Worm (Caenorhabditis elegans): ENCODE results near the gene cyp-33C3.
"Not testable (repeated sequence)": the region's sequence is repeated elsewhere in the genome, so short reads cannot be mapped to it uniquely, and the experiment has no call there.

Gene cyp-33C3

DNA sequence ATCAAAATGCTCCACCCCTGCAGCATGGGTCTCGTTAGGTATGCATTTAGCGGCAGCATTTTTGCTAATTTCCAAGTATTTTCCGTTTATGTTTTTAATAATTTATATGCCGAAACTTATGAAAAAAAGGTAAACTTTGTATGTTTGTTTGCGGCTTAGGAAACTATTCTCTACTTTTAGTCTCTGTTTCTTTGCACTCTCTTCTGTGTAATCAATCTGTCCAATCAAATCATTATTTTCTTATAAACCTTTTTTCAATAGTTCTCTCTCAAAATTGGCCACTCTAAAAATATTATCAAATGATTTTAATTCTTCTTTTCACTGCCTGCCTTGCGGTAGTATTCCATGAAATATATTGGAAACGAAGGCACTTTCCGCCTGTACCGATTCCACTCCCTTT, 4.6 kb upstream of the cyp-33C3 start:
- TF ChIP-seq med-1 (GFP tag; optimal IDR thresholded peaks at IDR 0.05; ENCODE audit: insufficient read depth): no peak
- no peak for TF ChIP-seq flt-1 (GFP tag; IDR thresholded peaks at IDR 0.05)
- no peak for TF ChIP-seq tab-1 (GFP tag; IDR thresholded peaks at IDR 0.05)

DNA sequence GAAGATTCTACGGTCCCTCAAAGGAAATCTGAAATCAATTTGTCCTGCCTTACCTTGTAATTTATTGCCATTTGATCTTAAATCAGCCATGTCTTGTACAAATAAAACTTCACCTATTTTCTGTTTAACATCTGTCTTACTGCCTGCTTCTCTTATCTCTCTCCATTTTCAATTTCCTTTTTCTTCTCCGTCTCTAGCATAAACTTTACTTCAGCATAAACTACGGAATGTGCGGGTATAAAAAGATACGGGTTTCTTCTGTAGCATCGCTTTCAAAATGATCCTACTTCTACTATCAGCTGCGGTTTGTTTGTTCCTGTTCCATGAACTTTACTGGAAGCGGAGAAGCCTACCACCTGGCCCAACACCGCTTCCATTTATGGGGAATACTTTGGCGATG, 2.2 kb downstream of the cyp-33C3 start, which contains the start of gene cyp-33C5:
cyp-33C5 (plus strand) TSS at position 254 of the 400 bp plus-strand sequence.
- TF ChIP-seq T22C8.4 (GFP tag; IDR thresholded peaks at IDR 0.05): no peak
- no peak for TF ChIP-seq tab-1 (GFP tag; IDR thresholded peaks at IDR 0.05)
- TF ChIP-seq ztf-29 (GFP tag; IDR thresholded peaks at IDR 0.05): no peak
- no peak for TF ChIP-seq ref-1 (GFP tag; conservative IDR thresholded peaks at IDR 0.05)
- TF ChIP-seq cog-1 (tag; optimal IDR thresholded peaks at IDR 0.05): no peak
- TF ChIP-seq klf-2 (GFP tag; conservative IDR thresholded peaks at IDR 0.05): no peak
- TF ChIP-seq med-1 (GFP tag; optimal IDR thresholded peaks at IDR 0.05; ENCODE audit: insufficient read depth): no peak
- TF ChIP-seq flt-1 (GFP tag; IDR thresholded peaks at IDR 0.05): no peak
- no peak for TF ChIP-seq ztf-23 (GFP tag; IDR thresholded peaks at IDR 0.05)

DNA sequence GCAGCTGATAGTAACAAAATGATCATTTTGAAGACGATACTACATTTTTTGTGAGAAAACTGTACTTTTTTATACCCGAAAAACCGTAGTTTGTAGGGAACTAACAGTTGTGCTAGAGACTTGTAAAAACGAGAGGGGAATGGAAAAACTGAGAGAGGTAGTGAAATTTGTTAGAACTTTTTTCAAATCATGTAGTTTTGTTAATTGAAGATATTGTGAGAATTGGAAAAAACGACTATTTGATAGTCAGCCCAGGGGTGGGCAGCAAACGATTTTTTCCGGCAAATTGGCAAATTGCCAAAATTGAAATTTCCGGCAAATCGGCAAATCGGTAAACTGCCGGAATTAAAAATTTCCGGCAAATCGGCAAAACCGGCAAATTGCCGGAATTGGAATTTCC, 6.7 kb downstream of the cyp-33C3 start, which contains the start of gene cyp-33C6:
cyp-33C6 (minus strand) TSS at position 101 of the 400 bp plus-strand sequence.
- TF ChIP-seq cog-1 (tag; optimal IDR thresholded peaks at IDR 0.05) (no peak), tab-1 (GFP tag; IDR thresholded peaks at IDR 0.05) (no peak), ref-1 (GFP tag; conservative IDR thresholded peaks at IDR 0.05) (no peak), ztf-29 (GFP tag; IDR thresholded peaks at IDR 0.05) (no peak), klf-2 (GFP tag; conservative IDR thresholded peaks at IDR 0.05) (no peak), ztf-23 (GFP tag; IDR thresholded peaks at IDR 0.05) (no peak), flt-1 (GFP tag; IDR thresholded peaks at IDR 0.05) (no peak), T22C8.4 (GFP tag; IDR thresholded peaks at IDR 0.05) (no peak)

DNA sequence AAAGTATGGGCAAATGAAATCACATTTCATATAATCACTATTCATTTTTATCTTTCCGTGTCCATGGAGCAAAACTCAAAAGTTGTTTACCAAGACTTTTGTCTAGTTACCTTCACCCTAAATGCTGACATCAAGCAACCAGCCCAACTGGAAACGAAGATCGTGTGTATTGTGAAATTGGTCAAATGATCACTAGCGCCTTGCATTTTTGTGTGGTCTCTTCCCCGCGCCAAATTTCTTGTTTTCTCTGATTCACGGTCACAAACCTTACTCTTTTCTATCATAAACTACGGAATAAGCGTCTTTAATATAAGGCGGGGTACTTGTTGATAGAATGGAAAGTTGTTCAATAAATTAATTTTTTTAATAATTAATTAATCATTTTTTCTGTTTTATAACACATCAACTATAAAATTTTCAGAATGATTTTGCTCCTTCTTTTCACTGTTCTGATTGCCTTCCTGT, 7.6 kb downstream of the cyp-33C3 start, which contains the start of gene cyp-33C7:
cyp-33C7 (plus strand) TSS at position 415 of the 465 bp plus-strand sequence.
- TF ChIP-seq tab-1 (GFP tag; IDR thresholded peaks at IDR 0.05) (no peak), ztf-23 (GFP tag; IDR thresholded peaks at IDR 0.05) (no peak), ref-1 (GFP tag; conservative IDR thresholded peaks at IDR 0.05) (no peak), flt-1 (GFP tag; IDR thresholded peaks at IDR 0.05) (no peak), T22C8.4 (GFP tag; IDR thresholded peaks at IDR 0.05) (no peak), cog-1 (tag; optimal IDR thresholded peaks at IDR 0.05) (no peak), ztf-29 (GFP tag; IDR thresholded peaks at IDR 0.05) (no peak), med-1 (GFP tag; optimal IDR thresholded peaks at IDR 0.05; ENCODE audit: insufficient read depth) (no peak), klf-2 (GFP tag; conservative IDR thresholded peaks at IDR 0.05) (no peak)

DNA sequence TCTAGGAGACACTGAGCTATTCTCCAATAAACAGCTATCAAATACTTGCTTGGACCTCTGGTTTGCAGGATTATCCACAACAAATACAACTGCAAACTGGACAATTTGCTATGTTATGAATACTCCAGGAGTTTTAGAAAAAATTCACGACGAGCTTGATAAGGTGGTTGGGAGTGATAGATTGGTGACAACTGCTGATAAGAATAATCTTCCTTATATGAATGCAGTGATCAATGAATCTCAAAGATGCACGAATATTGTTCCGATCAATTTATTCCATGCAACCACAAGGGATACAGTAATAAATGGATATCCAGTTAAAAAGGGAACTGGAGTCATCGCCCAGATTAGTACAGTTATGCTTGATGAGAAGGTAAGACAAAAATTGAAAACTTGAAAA, 9.2 kb downstream of the cyp-33C3 start:
- TF ChIP-seq cog-1 (tag; optimal IDR thresholded peaks at IDR 0.05) (no peak), ref-1 (GFP tag; conservative IDR thresholded peaks at IDR 0.05) (no peak)

DNA sequence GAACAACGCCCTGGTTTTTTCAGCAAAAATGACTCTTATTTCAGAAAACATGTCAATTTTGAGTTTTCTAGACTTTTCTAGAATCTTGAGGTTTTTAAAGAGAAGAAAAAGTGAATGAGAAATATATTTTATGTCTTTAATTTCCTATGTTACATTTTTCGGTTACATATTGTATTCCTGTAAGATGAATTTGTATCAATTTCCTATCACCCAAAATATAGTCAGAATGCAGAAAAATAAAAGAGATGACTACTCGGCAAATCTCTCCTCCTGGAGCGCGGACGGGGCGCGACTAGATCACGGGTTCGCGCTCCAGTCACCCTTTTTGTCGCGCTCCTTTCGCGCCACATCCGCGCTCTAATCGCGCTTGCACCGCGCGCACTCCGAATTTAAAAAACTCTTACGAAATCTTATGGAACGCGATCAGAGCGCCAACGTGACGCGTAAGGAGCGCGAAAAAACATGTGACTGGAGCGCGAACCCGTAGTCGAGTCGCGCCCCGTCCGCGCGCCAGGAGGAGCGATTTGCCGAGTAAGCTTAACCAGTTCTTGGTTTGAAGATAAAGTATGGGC, 12.1 kb downstream of the cyp-33C3 start, which contains the start of gene str-253:
str-253 (minus strand) TSS at position 51 of the 572 bp plus-strand sequence.
- no peak for TF ChIP-seq tab-1 (GFP tag; IDR thresholded peaks at IDR 0.05)
- no peak for TF ChIP-seq klf-2 (GFP tag; conservative IDR thresholded peaks at IDR 0.05)
- no peak for TF ChIP-seq cog-1 (tag; optimal IDR thresholded peaks at IDR 0.05)
- no peak for TF ChIP-seq ref-1 (GFP tag; conservative IDR thresholded peaks at IDR 0.05)
- no peak for TF ChIP-seq ztf-29 (GFP tag; IDR thresholded peaks at IDR 0.05)
- TF ChIP-seq ztf-23 (GFP tag; IDR thresholded peaks at IDR 0.05): no peak
- TF ChIP-seq med-1 (GFP tag; optimal IDR thresholded peaks at IDR 0.05; ENCODE audit: insufficient read depth): no peak
- TF ChIP-seq flt-1 (GFP tag; IDR thresholded peaks at IDR 0.05): no peak
- no peak for TF ChIP-seq T22C8.4 (GFP tag; IDR thresholded peaks at IDR 0.05)

DNA sequence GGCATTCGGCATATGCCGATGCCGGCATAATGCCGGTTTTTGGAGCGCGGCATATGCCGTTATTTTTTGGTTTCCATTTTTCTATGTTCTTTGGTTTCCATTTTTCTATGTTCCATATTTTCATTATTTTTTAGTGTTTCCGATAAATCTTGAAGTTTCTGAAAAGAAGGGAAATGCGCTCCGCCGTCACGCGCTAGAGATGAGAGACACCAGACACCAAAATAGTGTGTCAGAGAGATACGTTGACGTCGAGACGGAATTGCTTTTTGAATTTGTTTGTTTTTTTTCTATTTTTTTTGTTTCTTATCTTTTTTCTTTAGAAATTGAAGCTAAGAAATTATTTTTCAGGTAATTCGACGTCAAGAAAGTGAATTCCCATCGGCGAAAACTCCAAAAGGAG, 12.6 kb downstream of the cyp-33C3 start, which contains the start of gene F41B5.1:
F41B5.1 (plus strand) TSS at position 343 of the 400 bp plus-strand sequence.
- not testable (repeated sequence) for TF ChIP-seq klf-2 (GFP tag; conservative IDR thresholded peaks at IDR 0.05); med-1 (GFP tag; optimal IDR thresholded peaks at IDR 0.05; ENCODE audit: insufficient read depth); ref-1 (GFP tag; conservative IDR thresholded peaks at IDR 0.05)

DNA sequence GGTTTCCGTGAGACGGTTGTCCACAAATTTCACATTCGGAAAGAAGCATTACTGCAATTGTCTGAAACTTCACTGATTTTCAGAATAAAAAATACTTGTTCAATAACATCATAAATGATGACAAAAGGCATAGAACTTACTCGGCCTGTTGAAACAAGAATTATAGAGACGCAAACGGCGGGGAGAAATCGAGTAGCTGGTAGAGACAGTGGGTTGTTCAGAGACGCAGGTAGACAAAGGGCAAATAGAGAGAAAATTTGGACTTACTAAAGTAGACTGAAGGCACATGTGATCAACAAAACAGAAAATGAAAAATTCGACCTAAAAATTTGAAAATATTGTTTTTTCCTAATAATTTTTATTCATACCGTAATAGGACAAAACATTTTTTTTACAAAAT, 17.2 kb downstream of the cyp-33C3 start, which contains the start of gene nhr-182:
nhr-182 (minus strand) TSS at position 178 of the 400 bp plus-strand sequence.
- TF ChIP-seq klf-2 (GFP tag; conservative IDR thresholded peaks at IDR 0.05) (no peak), tab-1 (GFP tag; IDR thresholded peaks at IDR 0.05) (no peak), cog-1 (tag; optimal IDR thresholded peaks at IDR 0.05) (no peak), ref-1 (GFP tag; conservative IDR thresholded peaks at IDR 0.05) (no peak), T22C8.4 (GFP tag; IDR thresholded peaks at IDR 0.05) (no peak), ztf-29 (GFP tag; IDR thresholded peaks at IDR 0.05) (no peak), flt-1 (GFP tag; IDR thresholded peaks at IDR 0.05) (no peak)

DNA sequence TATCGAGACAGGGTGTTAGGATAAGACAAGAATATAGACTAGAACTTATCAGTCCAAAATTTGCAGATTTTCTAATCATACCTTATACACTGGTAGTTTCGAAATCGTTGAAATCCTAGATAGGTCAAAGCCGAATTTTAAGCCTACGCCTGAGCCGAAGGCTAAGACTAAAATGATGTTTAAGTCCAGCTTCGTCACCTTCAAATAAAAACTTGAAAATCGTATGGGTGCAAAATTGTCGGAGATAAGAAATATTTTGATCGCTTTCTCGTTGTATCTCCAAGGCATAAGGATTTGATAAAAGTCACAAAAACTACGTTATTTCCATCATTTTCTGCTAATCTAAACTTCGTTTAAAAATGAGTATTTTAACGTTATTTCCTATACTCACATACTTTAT, 18.1 kb downstream of the cyp-33C3 start, which contains the start of gene F41B5.12:
F41B5.12 (plus strand) TSS at position 301 of the 400 bp plus-strand sequence.
- TF ChIP-seq ztf-23 (GFP tag; IDR thresholded peaks at IDR 0.05) (no peak), ref-1 (GFP tag; conservative IDR thresholded peaks at IDR 0.05) (no peak), med-1 (GFP tag; optimal IDR thresholded peaks at IDR 0.05; ENCODE audit: insufficient read depth) (no peak)

DNA sequence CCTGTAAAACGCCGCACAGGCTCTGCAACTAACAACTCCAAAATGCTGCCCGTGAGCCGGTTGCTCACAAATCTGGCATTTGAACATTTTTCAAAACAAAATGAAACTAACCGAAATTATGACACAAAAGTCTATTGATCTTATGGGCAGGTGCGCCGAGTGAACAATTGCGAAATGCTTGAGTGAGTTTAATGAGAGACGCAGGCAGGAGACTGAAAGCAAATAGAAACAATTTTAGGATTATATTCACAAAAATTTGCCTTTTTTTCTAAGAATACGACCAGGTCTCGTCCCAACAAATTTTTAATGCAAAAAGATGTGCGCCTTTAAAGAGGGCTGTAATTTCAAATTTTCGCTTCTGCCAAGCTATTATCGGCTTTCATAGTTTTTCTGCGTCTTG, 21.9 kb downstream of the cyp-33C3 start, which contains the start of gene nhr-183:
nhr-183 (minus strand) TSS at position 180 of the 400 bp plus-strand sequence.
- TF ChIP-seq ztf-23 (GFP tag; IDR thresholded peaks at IDR 0.05): no peak
- no peak for TF ChIP-seq ref-1 (GFP tag; conservative IDR thresholded peaks at IDR 0.05)
- TF ChIP-seq med-1 (GFP tag; optimal IDR thresholded peaks at IDR 0.05; ENCODE audit: insufficient read depth): no peak
- TF ChIP-seq tab-1 (GFP tag; IDR thresholded peaks at IDR 0.05): no peak
- no peak for TF ChIP-seq T22C8.4 (GFP tag; IDR thresholded peaks at IDR 0.05)
- TF ChIP-seq ztf-29 (GFP tag; IDR thresholded peaks at IDR 0.05): no peak

Measured in whole organism, midembryonic.